Worm (Caenorhabditis elegans): ENCODE data around the gene aagr-3.

ce11 chrV:9704399-9704798 is 24.9 kb downstream of the aagr-3 start:
- TF ChIP-seq him-1 (tag; optimal IDR thresholded peaks at IDR 0.05) (no peak), dao-5 (tag; optimal IDR thresholded peaks at IDR 0.05) (no peak)

All from whole organism, L4/young adult.